Worm (Caenorhabditis elegans) whole organism, L4 larva: ENCODE data around the gene T15B7.8.

ENCODE experiments used
- R02D3.7 ChIP-seq: fragments of 150-350 bp; sonication (generic microtip); optimal IDR thresholded peaks from 3 replicates; lab custom pipeline; 2014; ENCODE audit warnings: missing biosample characterization, missing genetic modification characterization
- aly-2 ChIP-seq: sonication (generic microtip); optimal IDR thresholded peaks from 2 replicates; lab custom pipeline; 2018; ENCODE audit warnings: missing biosample characterization, missing genetic modification characterization
- ama-1 ChIP-seq: fragments of 150-350 bp; optimal IDR thresholded peaks from 2 replicates; lab custom pipeline; 2014; ENCODE audit warnings: inconsistent platforms, mixed read lengths
- dpl-1 ChIP-seq: fragments of 150-350 bp; optimal IDR thresholded peaks from 2 replicates; lab custom pipeline; 2014; ENCODE audit warnings: missing biosample characterization, missing genetic modification reagents, missing genetic modification characterization
- nhr-77 ChIP-seq: fragments of 150-350 bp; optimal IDR thresholded peaks from 2 replicates; lab custom pipeline; 2014; ENCODE audit warnings: missing biosample characterization, missing genetic modification characterization
- snpc-4 ChIP-seq: fragments of 150-350 bp; optimal IDR thresholded peaks from 2 replicates; lab custom pipeline; 2014; ENCODE audit warnings: missing biosample characterization, missing genetic modification characterization
- ztf-11 ChIP-seq: fragments of 150-350 bp; optimal IDR thresholded peaks from 2 replicates; lab custom pipeline; 2014; ENCODE audit warnings: missing biosample characterization, missing genetic modification characterization

DNA sequence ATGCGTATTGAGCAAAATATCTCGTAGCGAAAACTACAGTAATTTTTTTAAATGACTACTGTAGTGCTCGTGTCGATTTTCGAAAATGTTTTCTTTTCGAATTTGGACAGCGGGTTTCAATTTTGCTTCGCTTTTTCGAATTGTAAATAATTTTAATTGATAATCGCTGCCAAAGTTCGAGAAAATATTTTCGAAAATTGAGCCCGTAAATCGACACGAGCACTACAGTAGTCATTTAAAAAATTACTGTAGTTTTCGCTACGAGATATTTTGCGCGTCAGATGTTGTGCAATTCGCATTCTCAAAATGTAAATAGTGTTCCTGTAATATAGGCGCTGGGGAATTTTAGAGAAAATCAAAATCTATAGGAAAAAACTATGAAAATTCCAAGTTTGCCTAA, 39.3 kb upstream of the T15B7.8 start:
- TF ChIP-seq ama-1 (lab: Kevin White, UChicago) (no peak), snpc-4 (tag; lab: Kevin White, UChicago) (no peak), ztf-11 (tag; lab: Kevin White, UChicago) (no peak), aly-2 (tag; lab: Kevin White, UChicago) (no peak), R02D3.7 (tag; lab: Kevin White, UChicago) (no peak), dpl-1 (GFP tag; lab: Kevin White, UChicago) (no peak), nhr-77 (tag; lab: Kevin White, UChicago) (no peak)
